Worm (Caenorhabditis elegans) whole organism, mixed stage, embryonic: ENCODE results near the gene Y37H2A.7.

Experiments used
- bed-3 ChIP-seq: fragments of 200-800 bp; sonication (Bioruptor generic); optimal IDR thresholded peaks from 3 replicates; lab custom pipeline; 2018; ENCODE audit warnings: mild to moderate bottlenecking, missing genetic modification characterization, moderate library complexity, missing compliant biosample characterization
- ceh-39 ChIP-seq: fragments of 150-350 bp; optimal IDR thresholded peaks from 2 replicates; lab custom pipeline; 2014; ENCODE audit warnings: missing biosample characterization, missing genetic modification characterization
- ceh-43 ChIP-seq: fragments of 200-800 bp; sonication (Bioruptor generic); optimal IDR thresholded peaks from 2 replicates; lab custom pipeline; 2018; ENCODE audit warnings: mild to moderate bottlenecking, missing genetic modification characterization, moderate library complexity, missing compliant biosample characterization
- ceh-83 ChIP-seq: fragments of 200-800 bp; sonication (Bioruptor generic); optimal IDR thresholded peaks from 2 replicates; lab custom pipeline; 2018; ENCODE audit warnings: mild to moderate bottlenecking, missing genetic modification characterization, missing compliant biosample characterization
- ces-1 ChIP-seq: fragments of 150-350 bp; optimal IDR thresholded peaks from 2 replicates; lab custom pipeline; 2014; ENCODE audit warnings: missing biosample characterization, missing genetic modification reagents, missing genetic modification characterization
- drap-1 ChIP-seq: fragments of 200-800 bp; sonication (Bioruptor generic); optimal IDR thresholded peaks from 3 replicates; lab custom pipeline; 2018; ENCODE audit warnings: mild to moderate bottlenecking, missing genetic modification characterization, missing compliant biosample characterization
- elt-3 ChIP-seq: fragments of 150-350 bp; optimal IDR thresholded peaks from 2 replicates; lab custom pipeline; 2014; ENCODE audit warnings: missing biosample characterization, missing genetic modification characterization
- flh-1 ChIP-seq: fragments of 200-800 bp; sonication (Bioruptor generic); optimal IDR thresholded peaks from 2 replicates; lab custom pipeline; 2018; ENCODE audit warnings: mild to moderate bottlenecking, missing genetic modification characterization, moderate library complexity, missing compliant biosample characterization
- ham-2 ChIP-seq: fragments of 200-800 bp; sonication (Bioruptor generic); optimal IDR thresholded peaks from 2 replicates; lab custom pipeline; 2018; ENCODE audit warnings: mild to moderate bottlenecking, missing genetic modification characterization, missing compliant biosample characterization
- hlh-1 ChIP-seq: fragments of 150-350 bp; optimal IDR thresholded peaks from 2 replicates; lab custom pipeline; 2014; ENCODE audit warnings: missing biosample characterization, missing genetic modification reagents, missing genetic modification characterization
- lin-13 ChIP-seq: fragments of 150-350 bp; optimal IDR thresholded peaks from 2 replicates; lab custom pipeline; 2014; ENCODE audit warnings: missing biosample characterization, missing genetic modification characterization
- lin-32 ChIP-seq: fragments of 200-800 bp; sonication (Bioruptor generic); optimal IDR thresholded peaks from 2 replicates; lab custom pipeline; 2018; ENCODE audit warnings: mild to moderate bottlenecking, missing genetic modification characterization, missing compliant biosample characterization
- lsy-2 ChIP-seq: fragments of 150-350 bp; optimal IDR thresholded peaks from 2 replicates; lab custom pipeline; 2014; ENCODE audit warnings: missing biosample characterization, missing genetic modification characterization
- mab-5 ChIP-seq: fragments of 150-350 bp; optimal IDR thresholded peaks from 2 replicates; lab custom pipeline; 2014; ENCODE audit warnings: missing biosample characterization, missing genetic modification characterization
- mls-2 ChIP-seq: sonication (generic microtip); optimal IDR thresholded peaks from 2 replicates; lab custom pipeline; 2016; ENCODE audit warnings: mild to moderate bottlenecking, missing genetic modification characterization, moderate library complexity, missing compliant biosample characterization
- nhr-237 ChIP-seq: fragments of 150-350 bp; optimal IDR thresholded peaks from 2 replicates; lab custom pipeline; 2014; ENCODE audit warnings: missing biosample characterization, missing genetic modification characterization
- nhr-28 ChIP-seq: fragments of 150-350 bp; optimal IDR thresholded peaks from 2 replicates; lab custom pipeline; 2014; ENCODE audit warnings: missing biosample characterization, missing genetic modification characterization
- nhr-76 ChIP-seq: sonication (generic microtip); optimal IDR thresholded peaks from 2 replicates; lab custom pipeline; 2017; ENCODE audit warnings: missing biosample characterization, missing genetic modification characterization
- pha-4 ChIP-seq: fragments of 150-350 bp; optimal IDR thresholded peaks from 2 replicates; lab custom pipeline; 2018; ENCODE audit warnings: missing biosample characterization, missing genetic modification reagents, missing genetic modification characterization
- sem-2 ChIP-seq: fragments of 200-800 bp; sonication (Bioruptor generic); optimal IDR thresholded peaks from 2 replicates; lab custom pipeline; 2018; ENCODE audit warnings: mild to moderate bottlenecking, missing genetic modification characterization, missing compliant biosample characterization
- snpc-4 ChIP-seq: fragments of 150-350 bp; optimal IDR thresholded peaks from 2 replicates; lab custom pipeline; 2014; ENCODE audit warnings: missing biosample characterization, missing genetic modification characterization
- sptf-1 ChIP-seq: sonication (generic microtip); optimal IDR thresholded peaks from 2 replicates; lab custom pipeline; 2017; ENCODE audit warnings: mild to moderate bottlenecking, missing genetic modification characterization, moderate library complexity, missing compliant biosample characterization
- tbx-8 ChIP-seq: fragments of 200-800 bp; sonication (Bioruptor generic); optimal IDR thresholded peaks from 2 replicates; lab custom pipeline; 2018; ENCODE audit warnings: mild to moderate bottlenecking, missing genetic modification characterization, moderate library complexity, missing compliant biosample characterization
- unc-39 ChIP-seq: fragments of 150-350 bp; optimal IDR thresholded peaks from 2 replicates; lab custom pipeline; 2014; ENCODE audit warnings: missing biosample characterization, missing genetic modification characterization
- unc-62 ChIP-seq: fragments of 150-350 bp; optimal IDR thresholded peaks from 2 replicates; lab custom pipeline; 2014; ENCODE audit warnings: missing biosample characterization, missing genetic modification reagents, missing genetic modification characterization
- zip-8 ChIP-seq: fragments of 150-350 bp; optimal IDR thresholded peaks from 2 replicates; lab custom pipeline; 2014; ENCODE audit warnings: missing biosample characterization, missing genetic modification characterization
- ztf-11 ChIP-seq: fragments of 150-350 bp; optimal IDR thresholded peaks from 2 replicates; lab custom pipeline; 2014; ENCODE audit warnings: missing biosample characterization, missing genetic modification characterization

Gene Y37H2A.7

DNA sequence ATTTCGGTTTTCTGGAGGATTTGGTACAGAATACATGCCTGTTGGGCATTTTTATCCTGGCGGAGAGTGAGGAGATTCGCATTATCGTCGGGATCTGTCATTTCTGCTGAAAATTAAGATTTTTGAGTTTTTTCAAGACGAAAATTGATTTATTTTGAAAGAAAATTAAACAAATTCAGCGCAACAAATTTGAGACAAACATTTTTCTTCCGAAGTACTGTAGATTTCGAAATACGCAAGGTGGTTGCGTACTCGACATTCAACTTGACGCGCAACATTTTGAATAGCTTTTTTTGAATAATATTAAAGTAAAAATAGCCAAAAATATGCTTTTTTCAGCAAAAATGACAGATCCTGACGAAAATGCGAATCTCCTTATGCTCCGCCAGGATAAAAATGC is at the start of gene Y37H2A.7:
Gene Y37H2A.7 (minus strand): TSS at position 101 of the 400 bp plus-strand sequence.
- TF ChIP-seq nhr-237 (tag; lab: Kevin White, UChicago) (no peak), mls-2 (tag; lab: Kevin White, UChicago) (no peak), ceh-39 (tag; lab: Kevin White, UChicago) (no peak), mab-5 (tag; lab: Kevin White, UChicago) (no peak), sptf-1 (no peak), lin-32 (GFP tag; lab: Kevin White, UChicago) (no peak), bed-3 (GFP tag; lab: Kevin White, UChicago) (no peak)
- TF ChIP-seq, all 35 proteins: peak for 0

DNA sequence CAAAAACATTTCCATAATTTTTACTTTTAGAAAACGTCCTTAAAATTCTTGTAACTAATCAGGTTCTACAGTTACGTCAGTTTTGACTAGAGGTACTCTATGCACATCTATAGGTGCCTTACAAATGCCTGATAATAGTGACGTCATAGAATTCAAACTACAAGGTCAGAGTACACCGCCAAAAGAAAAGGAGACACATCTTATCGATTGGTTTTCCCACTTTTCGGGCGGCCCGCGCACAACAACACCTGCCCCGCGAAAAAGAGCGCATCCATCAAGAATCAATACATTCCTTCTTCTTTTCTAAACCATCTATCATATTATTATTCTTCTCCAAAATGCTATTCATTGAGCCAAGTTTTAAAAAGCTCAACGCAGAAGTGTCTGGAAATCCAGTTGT is 45.4 kb upstream of the Y37H2A.7 start, which contains the start of gene C31G12.1:
Gene C31G12.1 (plus strand): TSS at position 301 of the 400 bp plus-strand sequence.
- TF ChIP-seq snpc-4 (no peak), ceh-39 (tag; lab: Kevin White, UChicago) (peak; percentile 16)

DNA sequence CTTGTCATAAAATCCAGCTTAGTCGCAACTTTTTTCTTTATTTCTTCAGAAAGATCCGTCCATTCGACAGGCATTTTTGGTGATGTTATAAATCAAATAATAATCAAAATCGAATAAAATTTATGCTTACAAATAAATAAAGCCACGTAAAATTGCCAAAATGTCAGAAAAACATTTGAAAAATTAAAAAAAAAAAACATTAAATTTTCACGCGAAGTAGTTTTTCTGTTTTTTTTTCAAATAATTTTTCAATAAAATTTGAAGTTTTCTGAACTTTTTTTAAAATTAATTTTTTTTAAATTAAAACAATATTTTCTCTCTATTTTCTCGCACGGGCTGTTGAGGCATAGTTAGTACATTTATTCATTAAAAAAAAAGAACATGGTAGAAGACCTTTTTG is 44.4 kb upstream of the Y37H2A.7 start, which contains the start of gene C31G12.4:
Gene C31G12.4 (minus strand): TSS at position 101 of the 400 bp plus-strand sequence.
- TF ChIP-seq pha-4 (tag; lab: Kevin White, UChicago) (no peak), mab-5 (tag; lab: Kevin White, UChicago) (no peak), tbx-8 (GFP tag; lab: Kevin White, UChicago) (no peak), ceh-83 (GFP tag; lab: Kevin White, UChicago) (no peak), nhr-237 (tag; lab: Kevin White, UChicago) (no peak), ces-1 (GFP tag; lab: Kevin White, UChicago) (no peak), mls-2 (tag; lab: Kevin White, UChicago) (no peak), hlh-1 (tag; lab: Kevin White, UChicago) (no peak), zip-8 (tag; lab: Kevin White, UChicago) (no peak), unc-39 (tag; lab: Kevin White, UChicago) (no peak), bed-3 (GFP tag; lab: Kevin White, UChicago) (no peak), lin-32 (GFP tag; lab: Kevin White, UChicago) (no peak), ztf-11 (tag; lab: Kevin White, UChicago) (no peak), drap-1 (GFP tag; lab: Kevin White, UChicago) (no peak), lsy-2 (tag; lab: Kevin White, UChicago) (no peak), ceh-43 (GFP tag; lab: Kevin White, UChicago) (no peak), nhr-76 (no peak), sem-2 (GFP tag; lab: Kevin White, UChicago) (no peak)

DNA sequence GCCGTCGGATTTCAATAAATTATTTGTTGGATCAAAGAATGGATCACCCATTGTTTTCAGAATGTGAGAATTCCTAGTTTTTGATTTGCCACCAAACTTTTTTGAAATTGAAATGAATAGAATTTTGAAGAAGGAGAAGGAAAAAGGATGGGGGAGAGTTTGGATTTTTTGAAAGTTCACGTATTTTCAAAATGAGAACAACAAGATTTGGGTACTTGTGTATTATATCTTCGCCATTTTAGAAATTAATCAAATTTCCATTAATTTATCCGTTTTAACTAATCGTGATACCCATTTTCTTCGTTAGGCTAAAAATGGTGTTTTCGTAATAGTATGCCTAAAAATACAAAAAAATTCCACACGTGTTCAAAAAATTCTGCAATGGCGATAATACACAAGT is 37.3 kb upstream of the Y37H2A.7 start, which contains the start of gene C14A6.8:
Gene C14A6.8 (minus strand): TSS at position 101 of the 400 bp plus-strand sequence.
- no peak for TF ChIP-seq nhr-28 (tag; lab: Kevin White, UChicago)
- no peak for TF ChIP-seq ham-2 (GFP tag; lab: Kevin White, UChicago)
- no peak for TF ChIP-seq drap-1 (GFP tag; lab: Kevin White, UChicago)

DNA sequence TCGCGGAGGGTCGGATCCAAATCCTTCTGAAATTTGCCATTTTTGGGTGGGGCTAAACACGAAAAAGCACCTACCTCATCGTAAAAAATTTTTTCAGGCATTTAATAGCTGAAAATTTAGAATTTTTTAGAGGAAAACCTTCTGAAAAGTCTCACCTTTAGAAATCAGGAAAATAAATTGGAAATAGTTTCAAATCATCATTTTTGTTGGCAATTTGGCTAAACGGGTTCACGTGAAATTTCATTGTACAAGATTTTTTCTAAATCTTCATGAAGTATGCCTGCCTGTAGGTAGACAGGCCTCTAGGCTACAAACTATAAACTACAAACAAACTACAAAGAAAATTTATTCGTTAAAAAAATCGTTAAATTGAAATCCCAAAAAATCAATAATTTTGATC is 34.0 kb upstream of the Y37H2A.7 start, which contains the start of gene C14A6.7:
Gene C14A6.7 (minus strand): TSS at position 101 of the 400 bp plus-strand sequence.
- TF ChIP-seq zip-8 (tag; lab: Kevin White, UChicago) = no peak

DNA sequence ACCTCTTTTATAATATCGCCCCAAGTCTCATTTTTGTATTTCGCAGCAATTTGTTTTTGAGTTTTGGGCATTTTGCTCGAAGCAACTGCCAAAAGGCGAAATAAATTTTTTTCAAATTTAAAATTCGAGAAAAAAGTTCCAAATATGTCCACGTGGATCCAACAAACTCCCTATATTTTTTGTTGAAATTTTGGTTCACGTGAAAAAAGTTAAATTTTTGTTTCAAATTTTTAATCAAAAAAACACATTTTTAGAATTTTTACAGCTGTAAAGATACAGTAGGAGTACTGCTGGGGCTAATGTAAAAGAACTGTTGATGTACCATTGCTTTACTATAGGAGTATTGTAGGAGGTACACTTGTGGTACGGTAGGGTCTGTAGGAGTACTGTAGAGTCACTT is 32.9 kb upstream of the Y37H2A.7 start, which contains the start of gene C14A6.6:
Gene C14A6.6 (minus strand): TSS at position 101 of the 400 bp plus-strand sequence.
- TF ChIP-seq drap-1 (GFP tag; lab: Kevin White, UChicago) (no peak), nhr-76 (no peak), lin-13 (no peak), sptf-1 (no peak), sem-2 (GFP tag; lab: Kevin White, UChicago) (no peak), ceh-39 (tag; lab: Kevin White, UChicago) (no peak), unc-39 (tag; lab: Kevin White, UChicago) (no peak), bed-3 (GFP tag; lab: Kevin White, UChicago) (no peak)

DNA sequence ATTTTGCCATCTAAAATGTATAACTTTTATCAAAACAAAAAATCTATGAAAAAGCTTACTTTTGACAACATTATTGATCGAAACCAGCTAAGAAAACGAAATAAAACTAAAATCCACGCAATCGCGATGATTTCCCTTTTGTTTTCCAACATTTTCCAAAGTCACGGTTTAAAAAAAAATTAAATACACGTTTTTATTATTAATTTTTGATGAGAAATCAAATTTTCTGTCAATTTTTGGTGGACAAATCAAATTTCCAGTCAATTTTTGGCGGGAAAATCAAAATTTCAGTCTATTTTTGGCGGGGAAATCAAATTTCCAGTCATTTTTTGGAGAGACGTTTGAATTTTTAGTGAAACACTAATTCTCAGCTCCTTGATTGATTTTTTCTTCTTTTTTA is 30.5 kb upstream of the Y37H2A.7 start, which contains the start of gene C14A6.5:
Gene C14A6.5 (minus strand): TSS at position 101 of the 400 bp plus-strand sequence.
- TF ChIP-seq elt-3 (tag; lab: Kevin White, UChicago) (no peak), unc-62 (GFP tag; lab: Kevin White, UChicago) (no peak), hlh-1 (tag; lab: Kevin White, UChicago) (no peak), tbx-8 (GFP tag; lab: Kevin White, UChicago) (no peak), nhr-28 (tag; lab: Kevin White, UChicago) (no peak), flh-1 (GFP tag; lab: Kevin White, UChicago) (no peak), ceh-83 (GFP tag; lab: Kevin White, UChicago) (no peak), nhr-237 (tag; lab: Kevin White, UChicago) (no peak), unc-39 (tag; lab: Kevin White, UChicago) (no peak)
